Worm (Caenorhabditis elegans) whole organism, young adult: Measurements from ENCODE around the gene Y51H7C.3.

ENCODE experiments used
- F10E7.11 ChIP-seq: sonication (generic microtip); optimal IDR thresholded peaks from 2 replicates; lab custom pipeline; 2017; ENCODE audit warnings: mild to moderate bottlenecking, missing genetic modification characterization, moderate library complexity, missing compliant biosample characterization
- K12H6.12 ChIP-seq: fragments of 200-800 bp; sonication (Bioruptor generic); optimal IDR thresholded peaks from 2 replicates; lab custom pipeline; 2018; ENCODE audit warnings: mild to moderate bottlenecking, missing genetic modification characterization, missing compliant biosample characterization
- aptf-3 ChIP-seq: fragments of 200-800 bp; sonication (Bioruptor generic); IDR thresholded peaks from 2 replicates; pipeline ENCODE4 v1.3.6; 2022; ENCODE audit warnings: missing genetic modification characterization, missing compliant biosample characterization
- bed-2 ChIP-seq: fragments of 200-800 bp; sonication (Bioruptor generic); IDR thresholded peaks from 2 replicates; pipeline ENCODE4 v1.3.6; 2022; ENCODE audit warnings: missing genetic modification reagents, missing genetic modification characterization, missing compliant biosample characterization
- let-607 ChIP-seq, 2 experiments: fragments of 200-800 bp in 1 of 2; sonication (Bioruptor generic) in 1 of 2; sonication (generic microtip) in 1 of 2; optimal IDR thresholded peaks; 2 replicates each; lab custom pipeline; 2016 to 2018; ENCODE audit warnings: mild to moderate bottlenecking in 2 of 2, missing compliant biosample characterization in 2 of 2, missing genetic modification characterization in 2 of 2, moderate library complexity in 2 of 2, missing genotype in 1 of 2
- pha-4 ChIP-seq: fragments of 150-350 bp; sonication (generic microtip); optimal IDR thresholded peaks from 2 replicates; lab custom pipeline; 2014; ENCODE audit warnings: missing biosample characterization, missing genetic modification reagents, missing genetic modification characterization
- repo-1 ChIP-seq: sonication (generic microtip); optimal IDR thresholded peaks from 2 replicates; lab custom pipeline; 2017; ENCODE audit warnings: mild to moderate bottlenecking, missing genetic modification characterization, missing compliant biosample characterization

ce11 chrII:1423660-1424059, 14.6 kb upstream of the Y51H7C.3 start, which contains the start of gene Y51H7C.10:
- TF ChIP-seq pha-4 (tag; lab: Kevin White, UChicago) (no peak), F10E7.11 (tag; lab: Kevin White, UChicago) (no peak), aptf-3 (GFP tag; lab: Robert Waterston, UW) (no peak), bed-2 (no peak), K12H6.12 (tag; lab: Kevin White, UChicago) (no peak), repo-1 (no peak), let-607 (tag; optimal IDR thresholded peaks at IDR 0.05; lab: Kevin White, UChicago) (no peak)
